Fruit fly (Drosophila melanogaster) whole organism, embryonic: ENCODE measurements around the gene CAH6.

Experiments
- B-H2 ChIP-seq: fragments of 200-800 bp; sonication (Bioruptor generic); optimal IDR thresholded peaks from 2 replicates; lab custom pipeline; 2018; ENCODE audit warnings: missing biosample characterization, mild to moderate bottlenecking, missing genetic modification characterization
- BEAF-32 ChIP-seq: fragments of 200-800 bp; sonication (Bioruptor generic); optimal IDR thresholded peaks from 3 replicates; lab custom pipeline; 2017; ENCODE audit warnings: missing biosample characterization, missing genetic modification characterization, mild to moderate bottlenecking, moderate library complexity, missing genetic modification reagents
- CG10321 ChIP-seq: fragments of 200-800 bp; sonication (Bioruptor generic); IDR thresholded peaks from 2 replicates; pipeline ENCODE4 v1.3.6; 2022; ENCODE audit warnings: missing biosample characterization, missing genetic modification characterization
- CG10543 ChIP-seq: fragments of 200-800 bp; sonication (Bioruptor generic); optimal IDR thresholded peaks from 3 replicates; lab custom pipeline; 2017; ENCODE audit warnings: missing biosample characterization, mild to moderate bottlenecking, missing genetic modification characterization, moderate library complexity
- CG11085 ChIP-seq: fragments of 200-800 bp; sonication (Bioruptor generic); IDR thresholded peaks from 2 replicates; pipeline ENCODE4 v1.3.6; 2022; ENCODE audit warnings: missing biosample characterization, missing genetic modification characterization
- CG13123 ChIP-seq: fragments of 200-800 bp; sonication (Bioruptor generic); optimal IDR thresholded peaks from 2 replicates; lab custom pipeline; 2016; ENCODE audit warnings: missing biosample characterization, missing genetic modification characterization
- CG13287 ChIP-seq: fragments of 200-800 bp; sonication (Bioruptor generic); IDR thresholded peaks from 2 replicates; pipeline ENCODE4 v1.3.6; 2022; ENCODE audit warnings: missing biosample characterization, missing genetic modification characterization; ENCODE audit not compliant: partially characterized antibody
- CG13296 ChIP-seq: fragments of 200-800 bp; sonication (Bioruptor generic); optimal IDR thresholded peaks from 3 replicates; lab custom pipeline; 2018; ENCODE audit warnings: missing biosample characterization, mild to moderate bottlenecking, missing genetic modification characterization
- CG15011 ChIP-seq: fragments of 200-800 bp; sonication (Bioruptor generic); optimal IDR thresholded peaks from 3 replicates; lab custom pipeline; 2018; ENCODE audit warnings: missing biosample characterization, mild to moderate bottlenecking, missing genetic modification characterization
- CG16863 ChIP-seq: fragments of 200-800 bp; sonication (Bioruptor generic); optimal IDR thresholded peaks from 3 replicates; lab custom pipeline; 2016; ENCODE audit warnings: missing biosample characterization, missing genetic modification characterization
- CG17359 ChIP-seq: fragments of 200-800 bp; sonication (Bioruptor generic); optimal IDR thresholded peaks from 3 replicates; lab custom pipeline; 2018; ENCODE audit warnings: missing biosample characterization, mild to moderate bottlenecking, missing genetic modification characterization, moderate library complexity
- CG17361 ChIP-seq: fragments of 200-800 bp; sonication (Bioruptor generic); IDR thresholded peaks from 3 replicates; pipeline ENCODE4 v1.3.6; 2022; ENCODE audit warnings: missing biosample characterization, missing genetic modification characterization
- CG17829 ChIP-seq: fragments of 200-800 bp; optimal IDR thresholded peaks from 2 replicates; lab custom pipeline; 2019; ENCODE audit warnings: missing biosample characterization, mild to moderate bottlenecking, missing genetic modification characterization, moderate library complexity
- CG1792 ChIP-seq: fragments of 200-800 bp; sonication (Bioruptor generic); optimal IDR thresholded peaks from 2 replicates; lab custom pipeline; 2016; ENCODE audit warnings: missing biosample characterization, missing genetic modification characterization
- CG18476 ChIP-seq: fragments of 200-800 bp; sonication (Bioruptor generic); optimal IDR thresholded peaks from 2 replicates; lab custom pipeline; 2016; ENCODE audit warnings: missing biosample characterization, mild to moderate bottlenecking, missing genetic modification characterization
- CG2116 ChIP-seq: fragments of 200-800 bp; sonication (Bioruptor generic); optimal IDR thresholded peaks from 3 replicates; lab custom pipeline; 2018; ENCODE audit warnings: missing biosample characterization, mild to moderate bottlenecking, missing genetic modification characterization
- CG2199 ChIP-seq: fragments of 200-800 bp; sonication (Bioruptor generic); IDR thresholded peaks from 3 replicates; pipeline ENCODE4 v1.3.6; 2022; ENCODE audit warnings: missing biosample characterization, missing genetic modification characterization
- CG3065 ChIP-seq: fragments of 200-800 bp; sonication (Bioruptor generic); optimal IDR thresholded peaks from 2 replicates; lab custom pipeline; 2016; ENCODE audit warnings: missing biosample characterization, missing genetic modification characterization
- CG31224 ChIP-seq: fragments of 200-800 bp; sonication (Bioruptor generic); IDR thresholded peaks from 2 replicates; pipeline ENCODE4 v1.3.6; 2022; ENCODE audit warnings: missing biosample characterization, missing genetic modification characterization
- CG3281 ChIP-seq: fragments of 200-800 bp; sonication (Bioruptor generic); optimal IDR thresholded peaks from 3 replicates; lab custom pipeline; 2017; ENCODE audit warnings: missing biosample characterization, mild to moderate bottlenecking, missing genetic modification characterization
- CG33557 ChIP-seq: fragments of 200-800 bp; sonication (Bioruptor generic); optimal IDR thresholded peaks from 2 replicates; lab custom pipeline; 2019; ENCODE audit warnings: missing biosample characterization, mild to moderate bottlenecking, missing genetic modification characterization, moderate library complexity
- CG4360 ChIP-seq: fragments of 200-800 bp; sonication (Bioruptor generic); IDR thresholded peaks from 2 replicates; pipeline ENCODE4 v1.3.6; 2022; ENCODE audit warnings: missing biosample characterization, missing genetic modification characterization
- CG4404 ChIP-seq: fragments of 200-800 bp; sonication (Bioruptor generic); IDR thresholded peaks from 2 replicates; pipeline ENCODE4 v1.3.6; 2022; ENCODE audit warnings: missing biosample characterization, missing genetic modification characterization
- CG4820 ChIP-seq: fragments of 200-800 bp; sonication (Bioruptor generic); optimal IDR thresholded peaks from 3 replicates; lab custom pipeline; 2016; ENCODE audit warnings: missing biosample characterization, missing genetic modification characterization
- CG5953 ChIP-seq: fragments of 200-800 bp; sonication (Bioruptor generic); IDR thresholded peaks from 2 replicates; pipeline ENCODE4 v1.3.6; 2022; ENCODE audit warnings: missing biosample characterization, missing genetic modification characterization
- CG7271 ChIP-seq: fragments of 200-800 bp; sonication (Bioruptor generic); optimal IDR thresholded peaks from 2 replicates; lab custom pipeline; 2018; ENCODE audit warnings: missing biosample characterization, mild to moderate bottlenecking, missing genetic modification characterization, moderate library complexity
- E2f2 ChIP-seq: fragments of 200-800 bp; sonication (Bioruptor generic); IDR thresholded peaks from 2 replicates; pipeline ENCODE4 v1.3.6; 2022; ENCODE audit warnings: missing biosample characterization, missing genetic modification characterization
- HLHmδ ChIP-seq: fragments of 200-800 bp; sonication (Bioruptor generic); optimal IDR thresholded peaks from 2 replicates; lab custom pipeline; 2018; ENCODE audit warnings: missing biosample characterization, mild to moderate bottlenecking, missing genetic modification characterization, moderate library complexity
- MTF-1 ChIP-seq: fragments of 200-800 bp; sonication (Bioruptor generic); optimal IDR thresholded peaks from 2 replicates; lab custom pipeline; 2018; ENCODE audit warnings: missing biosample characterization, mild to moderate bottlenecking, missing genetic modification characterization, borderline replicate concordance
- NFAT ChIP-seq: fragments of 200-800 bp; sonication (Bioruptor generic); IDR thresholded peaks from 2 replicates; pipeline ENCODE4 v1.3.6; 2022; ENCODE audit warnings: missing biosample characterization, missing genetic modification characterization
- Nf-YC ChIP-seq: fragments of 200-800 bp; optimal IDR thresholded peaks from 3 replicates; lab custom pipeline; 2019; ENCODE audit warnings: missing biosample characterization, mild to moderate bottlenecking, missing genetic modification characterization, moderate library complexity
- Stat92E ChIP-seq, 3 experiments: fragments of >200 bp in 2 of 3; fragments of 200-800 bp in 1 of 3; sonication (Bioruptor generic) in 1 of 3; optimal IDR thresholded peaks; 2 replicates each; lab custom pipeline; 2017 to 2019; ENCODE audit warnings: missing biosample characterization in 3 of 3, missing genetic modification characterization in 3 of 3, mild to moderate bottlenecking in 1 of 3, moderate library complexity in 1 of 3
- abd-A ChIP-seq: fragments of 200-800 bp; sonication (Bioruptor generic); optimal IDR thresholded peaks from 3 replicates; lab custom pipeline; 2019; ENCODE audit warnings: missing biosample characterization, mild to moderate bottlenecking, missing genetic modification characterization, moderate library complexity
- aop ChIP-seq: fragments of 200-800 bp; sonication (Bioruptor generic); IDR thresholded peaks from 2 replicates; pipeline ENCODE4 v1.3.6; 2022; ENCODE audit warnings: missing biosample characterization, missing genetic modification characterization
- ap ChIP-seq: fragments of 200-800 bp; sonication (Bioruptor generic); IDR thresholded peaks from 2 replicates; pipeline ENCODE4 v1.3.6; 2022; ENCODE audit warnings: missing biosample characterization, missing genetic modification characterization
- bowl ChIP-seq: fragments of 200-800 bp; sonication (Bioruptor generic); IDR thresholded peaks from 2 replicates; pipeline ENCODE4 v1.3.6; 2022; ENCODE audit warnings: missing biosample characterization, missing genetic modification characterization
- chinmo ChIP-seq: fragments of 200-800 bp; sonication (Bioruptor generic); IDR thresholded peaks from 4 replicates; pipeline ENCODE4 v1.3.6; 2022; ENCODE audit warnings: missing biosample characterization, missing genetic modification characterization; ENCODE audit not compliant: partially characterized antibody
- dati ChIP-seq: fragments of 200-800 bp; sonication (Bioruptor generic); IDR thresholded peaks from 2 replicates; pipeline ENCODE4 v1.3.6; 2022; ENCODE audit warnings: missing biosample characterization, missing genetic modification characterization
- dm ChIP-seq: fragments of 200-800 bp; sonication (Bioruptor generic); optimal IDR thresholded peaks from 3 replicates; lab custom pipeline; 2016; ENCODE audit warnings: missing biosample characterization, missing genetic modification characterization
- dysf ChIP-seq: fragments of 200-800 bp; sonication (Bioruptor generic); IDR thresholded peaks from 3 replicates; pipeline ENCODE4 v1.3.6; 2022; ENCODE audit warnings: missing biosample characterization, missing genetic modification characterization
- eve ChIP-seq, 2 experiments: fragments of >200 bp; optimal IDR thresholded peaks; 2 replicates each; lab custom pipeline; 2017; ENCODE audit warnings: missing biosample characterization in 2 of 2, missing genetic modification characterization in 2 of 2
- gfzf ChIP-seq: fragments of 200-800 bp; sonication (Bioruptor generic); optimal IDR thresholded peaks from 2 replicates; lab custom pipeline; 2016; ENCODE audit warnings: missing biosample characterization, mild to moderate bottlenecking, missing genetic modification characterization, moderate library complexity
- insv ChIP-seq, 2 experiments: fragments of 200-800 bp; sonication (Bioruptor generic); optimal IDR thresholded peaks; 3 replicates each; lab custom pipeline; 2016 to 2018; ENCODE audit warnings: missing biosample characterization in 2 of 2, missing genetic modification characterization in 2 of 2
- otp ChIP-seq: fragments of 200-800 bp; sonication (Bioruptor generic); IDR thresholded peaks from 3 replicates; pipeline ENCODE4, ENCODE4 v1.3.6; 2022; ENCODE audit warnings: missing biosample characterization, missing genetic modification characterization
- pan ChIP-seq, 4 experiments: fragments of >200 bp in 3 of 4; fragments of 200-800 bp in 1 of 4; sonication (Bioruptor generic) in 1 of 4; optimal IDR thresholded peaks in 3 of 4; IDR thresholded peaks in 1 of 4; 2 replicates each; pipeline versions ENCODE4 v1.3.6 to Lab custom; 2017 to 2022; ENCODE audit warnings: missing biosample characterization in 2 of 4, missing genetic modification characterization in 2 of 4, mixed read lengths in 1 of 4
- pho ChIP-seq: fragments of 200-800 bp; sonication (Bioruptor generic); optimal IDR thresholded peaks from 2 replicates; lab custom pipeline; 2016; ENCODE audit warnings: missing biosample characterization, missing genetic modification characterization
- tll ChIP-seq, 2 experiments: fragments of 200-800 bp in 1 of 2; fragments of >200 bp in 1 of 2; sonication (Bioruptor generic) in 1 of 2; optimal IDR thresholded peaks; 2 replicates each; lab custom pipeline; 2017 to 2019; ENCODE audit warnings: missing biosample characterization in 2 of 2, missing genetic modification characterization in 2 of 2, mild to moderate bottlenecking in 1 of 2, moderate library complexity in 1 of 2
- toy ChIP-seq: fragments of 200-800 bp; sonication (Bioruptor generic); IDR thresholded peaks from 2 replicates; pipeline ENCODE4 v1.3.6; 2022; ENCODE audit warnings: missing biosample characterization, missing genetic modification characterization

CAH6 gene

DNA sequence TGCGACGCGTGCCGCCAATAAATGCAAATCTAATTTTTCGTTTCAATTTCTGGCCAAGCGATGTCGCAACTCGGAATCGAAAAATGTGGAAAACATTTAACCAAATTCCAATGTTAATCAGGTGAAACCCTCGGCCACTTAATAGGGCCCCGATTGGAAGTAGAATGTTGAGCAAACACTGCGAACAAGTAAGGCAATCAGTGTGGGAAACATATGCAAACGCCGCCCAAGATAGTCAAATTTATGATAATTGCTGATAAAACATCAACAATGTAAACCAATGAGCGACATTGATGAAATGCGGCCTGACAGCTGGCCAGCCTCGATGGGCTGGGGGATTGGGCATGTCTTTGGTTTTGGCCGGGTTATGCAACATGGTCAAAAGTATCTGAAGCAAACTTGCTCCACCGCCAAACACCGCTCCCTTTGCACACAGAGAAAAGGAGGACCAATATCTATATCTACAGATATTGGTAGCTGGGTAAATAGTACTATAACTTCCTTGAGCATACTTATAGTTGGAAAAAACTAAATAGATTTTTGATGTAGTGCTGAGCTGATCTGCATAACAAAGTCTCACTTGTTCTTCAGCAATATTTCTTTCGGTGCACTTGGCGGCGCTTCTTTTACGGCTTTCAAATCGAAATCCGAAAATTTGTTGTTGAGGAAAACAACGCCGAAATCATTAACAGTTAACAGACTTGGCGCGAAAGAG is 10.0 kb upstream of the CAH6 start (continued):
- TF ChIP-seq CG10321 (GFP tag; lab: Robert Waterston, UW) (no peak), CG10543 (GFP tag; lab: Kevin White, UChicago) (peak; percentile 58), chinmo (GFP tag; lab: Robert Waterston, UW) (no peak), aop (peak; percentile 40; the same call in 1 of the 2 replicates), CG4820 (GFP tag; lab: Kevin White, UChicago) (peak; percentile 76), CG18476 (GFP tag; lab: Kevin White, UChicago) (peak; percentile 55), dysf (peak; percentile 88), CG5953 (GFP tag; lab: Robert Waterston, UW) (peak; percentile 74), CG15011 (GFP tag; lab: Kevin White, UChicago) (no peak), E2f2 (peak; percentile 58), CG1792 (GFP tag; lab: Kevin White, UChicago) (no peak), CG17361 (peak; percentile 79), B-H2 (no peak), CG7271 (tag; lab: Kevin White, UChicago) (no peak), NFAT (GFP tag; lab: Robert Waterston, UW) (peak; percentile 29; the same call in 1 of the 2 replicates), CG31224 (GFP tag; lab: Robert Waterston, UW) (no peak), pan (optimal IDR thresholded peaks at IDR 0.05; lab: Kevin White, UChicago) (no peak), pan (GFP tag; optimal IDR thresholded peaks at IDR 0.05 in 1 of 2, IDR thresholded peaks at IDR 0.05 in 1 of 2) (peak in 1 of 2 experiments; percentile 85), gfzf (GFP tag; lab: Kevin White, UChicago) (no peak), CG13296 (GFP tag; lab: Kevin White, UChicago) (peak; percentile 80), BEAF-32 (GFP tag; lab: Kevin White, UChicago) (no peak), dm (peak; percentile 14), CG3065 (GFP tag; lab: Kevin White, UChicago) (no peak), CG2116 (GFP tag; lab: Kevin White, UChicago) (no peak), insv (GFP tag; optimal IDR thresholded peaks at IDR 0.05; lab: Kevin White, UChicago) (no peak), Stat92E (GFP tag; optimal IDR thresholded peaks at IDR 0.05; lab: Kevin White, UChicago) (no peak), CG33557 (no peak), CG17359 (tag; lab: Kevin White, UChicago) (peak; percentile 88), CG2199 (GFP tag; lab: Robert Waterston, UW) (peak; percentile 72; the same call in 2 of the 3 replicates), CG3281 (GFP tag; lab: Kevin White, UChicago) (peak; percentile 40), pho (GFP tag; lab: Kevin White, UChicago) (no peak), abd-A (tag; lab: Kevin White, UChicago) (peak; percentile 79), CG11085 (GFP tag; lab: Robert Waterston, UW) (no peak), MTF-1 (GFP tag; lab: Kevin White, UChicago) (peak; percentile 71), CG13123 (peak; percentile 44), toy (GFP tag; lab: Robert Waterston, UW) (no peak), CG4404 (no peak; the same call in 1 of the 2 replicates), HLHmδ (GFP tag; lab: Kevin White, UChicago) (no peak), CG16863 (GFP tag; lab: Kevin White, UChicago) (peak; percentile 70), ap (GFP tag; lab: Robert Waterston, UW) (peak; percentile 34; the same call in 1 of the 2 replicates), CG17829 (tag; lab: Kevin White, UChicago) (peak; percentile 73), CG13287 (GFP tag; lab: Robert Waterston, UW) (no peak), tll (GFP tag; optimal IDR thresholded peaks at IDR 0.05; lab: Kevin White, UChicago) (no peak), CG4360 (0 out of 2 replicates have a peak, but pooled peaks have one; percentile 19), dati (GFP tag; lab: Robert Waterston, UW) (0 out of 2 replicates have a peak, but pooled peaks have one; percentile 23), Nf-YC (tag; lab: Kevin White, UChicago) (peak; percentile 57), bowl (GFP tag; lab: Robert Waterston, UW) (peak; percentile 59; the same call in 1 of the 2 replicates), eve (GFP tag; optimal IDR thresholded peaks at IDR 0.05; lab: Kevin White, UChicago) (peak in 1 of 2 experiments; percentile 92), otp (peak; percentile 63; the same call in 2 of the 3 replicates)
